Worm (Caenorhabditis elegans) whole organism, L2 larva: ENCODE data around the gene F40F8.11.

ENCODE experiments used
- C34F6.9 ChIP-seq: fragments of 150-350 bp; optimal IDR thresholded peaks from 2 replicates; lab custom pipeline; 2014; ENCODE audit warnings: missing biosample characterization, missing genetic modification characterization
- F13H6.1 ChIP-seq: sonication (generic microtip); optimal IDR thresholded peaks from 2 replicates; lab custom pipeline; 2016; ENCODE audit warnings: missing genetic modification characterization, missing compliant biosample characterization
- R02D3.7 ChIP-seq: fragments of 150-350 bp; optimal IDR thresholded peaks from 2 replicates; lab custom pipeline; 2014; ENCODE audit warnings: missing biosample characterization, missing genetic modification characterization
- aly-2 ChIP-seq: fragments of 150-350 bp; optimal IDR thresholded peaks from 2 replicates; lab custom pipeline; 2014; ENCODE audit warnings: missing biosample characterization, missing genetic modification characterization
- ama-1 ChIP-seq: fragments of 150-350 bp; optimal IDR thresholded peaks from 2 replicates; lab custom pipeline; 2018; ENCODE audit warnings: inconsistent platforms
- blmp-1 ChIP-seq: sonication (generic microtip); optimal IDR thresholded peaks from 2 replicates; lab custom pipeline; 2017; ENCODE audit warnings: missing genetic modification characterization, mild to moderate bottlenecking, missing compliant biosample characterization, antibody characterized with exemption, moderate library complexity; ENCODE audit not compliant: insufficient read depth
- ceh-82 ChIP-seq: fragments of 150-350 bp; optimal IDR thresholded peaks from 2 replicates; lab custom pipeline; 2014; ENCODE audit warnings: missing biosample characterization, missing genetic modification characterization
- crh-2 ChIP-seq: sonication (generic microtip); optimal IDR thresholded peaks from 2 replicates; lab custom pipeline; 2017; ENCODE audit warnings: missing biosample characterization, missing genetic modification characterization
- dmd-4 ChIP-seq: sonication (generic microtip); optimal IDR thresholded peaks from 2 replicates; lab custom pipeline; 2017; ENCODE audit warnings: missing biosample characterization, missing genetic modification characterization
- egl-27 ChIP-seq: sonication (generic microtip); optimal IDR thresholded peaks from 3 replicates; lab custom pipeline; 2017; ENCODE audit warnings: missing biosample characterization, missing genetic modification reagents, missing genetic modification characterization
- elt-3 ChIP-seq: sonication (generic microtip); optimal IDR thresholded peaks from 2 replicates; lab custom pipeline; 2017; ENCODE audit warnings: missing biosample characterization, missing genetic modification characterization
- fos-1 ChIP-seq: fragments of 150-350 bp; optimal IDR thresholded peaks from 2 replicates; lab custom pipeline; 2014; ENCODE audit warnings: missing biosample characterization, missing genetic modification characterization
- gmeb-1 ChIP-seq: fragments of 150-350 bp; optimal IDR thresholded peaks from 2 replicates; lab custom pipeline; 2014; ENCODE audit warnings: missing biosample characterization, missing genetic modification characterization
- lin-11 ChIP-seq: fragments of 150-350 bp; sonication (generic microtip); optimal IDR thresholded peaks from 2 replicates; lab custom pipeline; 2014; ENCODE audit warnings: missing biosample characterization, missing genetic modification characterization, inconsistent platforms, mixed read lengths
- lin-13 ChIP-seq: fragments of 150-350 bp; optimal IDR thresholded peaks from 2 replicates; lab custom pipeline; 2014; ENCODE audit warnings: missing biosample characterization, missing genetic modification reagents, missing genetic modification characterization
- lsy-2 ChIP-seq, 2 experiments: fragments of 150-350 bp in 1 of 2; sonication (generic microtip) in 1 of 2; optimal IDR thresholded peaks; 2 replicates each; lab custom pipeline; 2014 to 2017; ENCODE audit warnings: missing biosample characterization in 2 of 2, missing genetic modification characterization in 2 of 2
- mab-5 ChIP-seq: fragments of 150-350 bp; optimal IDR thresholded peaks from 2 replicates; lab custom pipeline; 2014; ENCODE audit warnings: missing biosample characterization, missing genetic modification characterization
- mdl-1 ChIP-seq, 2 experiments: fragments of 150-350 bp in 1 of 2; sonication (generic microtip) in 1 of 2; optimal IDR thresholded peaks; 2 replicates each; lab custom pipeline; 2017; ENCODE audit warnings: missing biosample characterization in 2 of 2, missing genetic modification characterization in 2 of 2
- nhr-10 ChIP-seq: sonication (generic microtip); optimal IDR thresholded peaks from 2 replicates; lab custom pipeline; 2017; ENCODE audit warnings: missing biosample characterization, missing genetic modification characterization
- nhr-12 ChIP-seq: fragments of 150-350 bp; optimal IDR thresholded peaks from 2 replicates; lab custom pipeline; 2014; ENCODE audit warnings: missing biosample characterization, missing genetic modification characterization
- nhr-129 ChIP-seq: fragments of 150-350 bp; optimal IDR thresholded peaks from 2 replicates; lab custom pipeline; 2014; ENCODE audit warnings: missing biosample characterization, missing genetic modification characterization
- nhr-21 ChIP-seq: fragments of 150-350 bp; optimal IDR thresholded peaks from 2 replicates; lab custom pipeline; 2014; ENCODE audit warnings: missing biosample characterization, missing genetic modification characterization
- nhr-237 ChIP-seq: fragments of 150-350 bp; optimal IDR thresholded peaks from 2 replicates; lab custom pipeline; 2014; ENCODE audit warnings: missing biosample characterization, missing genetic modification characterization
- nhr-6 ChIP-seq: fragments of 150-350 bp; optimal IDR thresholded peaks from 2 replicates; lab custom pipeline; 2014; ENCODE audit warnings: missing biosample characterization, missing genetic modification characterization
- sma-3 ChIP-seq: sonication (generic microtip); optimal IDR thresholded peaks from 2 replicates; lab custom pipeline; 2016; ENCODE audit warnings: missing genetic modification reagents, missing genetic modification characterization, missing compliant biosample characterization
- sma-9 ChIP-seq, 2 experiments: fragments of 150-350 bp in 1 of 2; sonication (generic microtip) in 1 of 2; optimal IDR thresholded peaks; 2 replicates each; lab custom pipeline; 2014 to 2016; ENCODE audit warnings: missing genetic modification characterization in 2 of 2, mild to moderate bottlenecking in 1 of 2, missing biosample characterization in 1 of 2, missing compliant biosample characterization in 1 of 2, missing genetic modification reagents in 1 of 2, moderate library complexity in 1 of 2
- snpc-4 ChIP-seq: fragments of 150-350 bp; optimal IDR thresholded peaks from 2 replicates; lab custom pipeline; 2014; ENCODE audit warnings: missing biosample characterization, missing genetic modification characterization
- unc-39 ChIP-seq: fragments of 150-350 bp; optimal IDR thresholded peaks from 2 replicates; lab custom pipeline; 2014; ENCODE audit warnings: missing biosample characterization, missing genetic modification characterization
- unc-55 ChIP-seq: fragments of 150-350 bp; sonication (generic microtip); optimal IDR thresholded peaks from 3 replicates; lab custom pipeline; 2014; ENCODE audit warnings: missing biosample characterization, missing genetic modification reagents, missing genetic modification characterization
- ztf-11 ChIP-seq: sonication (generic microtip); optimal IDR thresholded peaks from 2 replicates; lab custom pipeline; 2017; ENCODE audit warnings: missing biosample characterization, missing genetic modification characterization

F40F8.11 gene

DNA sequence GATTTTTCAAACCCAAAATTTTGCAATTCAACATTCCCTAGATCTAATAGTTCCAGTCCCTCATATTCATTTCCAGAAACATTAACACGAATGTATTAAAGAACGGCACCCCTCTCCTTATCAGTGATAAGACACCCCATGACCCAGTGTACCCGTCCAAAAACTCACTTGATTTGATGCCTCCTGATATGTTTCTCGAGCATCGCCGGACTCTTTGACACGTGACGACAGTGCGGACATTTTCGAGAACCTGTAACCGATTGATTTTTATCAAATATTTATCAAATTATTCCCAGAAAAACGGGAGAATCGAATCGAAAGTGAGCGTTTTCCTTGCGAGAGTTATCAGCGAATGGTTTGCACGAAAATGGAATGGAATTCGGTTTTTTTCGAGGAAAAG, 18.6 kb upstream of the F40F8.11 start:
- TF ChIP-seq R02D3.7 (tag; lab: Kevin White, UChicago) = no peak
- TF ChIP-seq ztf-11 (tag; lab: Kevin White, UChicago) = no peak
- peak in 1 of 2 experiments; percentile 2 for TF ChIP-seq lsy-2 (tag; optimal IDR thresholded peaks at IDR 0.05; lab: Kevin White, UChicago)
- TF ChIP-seq F13H6.1 (tag; lab: Kevin White, UChicago) = peak; percentile 69
- TF ChIP-seq snpc-4 (tag; lab: Kevin White, UChicago) = no peak
- TF ChIP-seq crh-2 (tag; lab: Kevin White, UChicago) = peak; percentile 62
- peak; percentile 53 for TF ChIP-seq gmeb-1 (tag; lab: Kevin White, UChicago)
- TF ChIP-seq nhr-6 (tag; lab: Kevin White, UChicago) = no peak
- no peak for TF ChIP-seq lin-13
- no peak for TF ChIP-seq lin-11 (tag; lab: Kevin White, UChicago)
- peak; percentile 0 for TF ChIP-seq ama-1 (lab: Kevin White, UChicago)
- TF ChIP-seq fos-1 (tag; lab: Kevin White, UChicago) = peak; percentile 56
- TF ChIP-seq egl-27 (tag; lab: Kevin White, UChicago) = no peak
- peak; percentile 63 for TF ChIP-seq sma-9 (GFP tag; optimal IDR thresholded peaks at IDR 0.05; lab: Kevin White, UChicago)
- TF ChIP-seq sma-9 (tag; optimal IDR thresholded peaks at IDR 0.05; lab: Kevin White, UChicago) = no peak
- peak; percentile 40 for TF ChIP-seq sma-3 (GFP tag; lab: Kevin White, UChicago)

DNA sequence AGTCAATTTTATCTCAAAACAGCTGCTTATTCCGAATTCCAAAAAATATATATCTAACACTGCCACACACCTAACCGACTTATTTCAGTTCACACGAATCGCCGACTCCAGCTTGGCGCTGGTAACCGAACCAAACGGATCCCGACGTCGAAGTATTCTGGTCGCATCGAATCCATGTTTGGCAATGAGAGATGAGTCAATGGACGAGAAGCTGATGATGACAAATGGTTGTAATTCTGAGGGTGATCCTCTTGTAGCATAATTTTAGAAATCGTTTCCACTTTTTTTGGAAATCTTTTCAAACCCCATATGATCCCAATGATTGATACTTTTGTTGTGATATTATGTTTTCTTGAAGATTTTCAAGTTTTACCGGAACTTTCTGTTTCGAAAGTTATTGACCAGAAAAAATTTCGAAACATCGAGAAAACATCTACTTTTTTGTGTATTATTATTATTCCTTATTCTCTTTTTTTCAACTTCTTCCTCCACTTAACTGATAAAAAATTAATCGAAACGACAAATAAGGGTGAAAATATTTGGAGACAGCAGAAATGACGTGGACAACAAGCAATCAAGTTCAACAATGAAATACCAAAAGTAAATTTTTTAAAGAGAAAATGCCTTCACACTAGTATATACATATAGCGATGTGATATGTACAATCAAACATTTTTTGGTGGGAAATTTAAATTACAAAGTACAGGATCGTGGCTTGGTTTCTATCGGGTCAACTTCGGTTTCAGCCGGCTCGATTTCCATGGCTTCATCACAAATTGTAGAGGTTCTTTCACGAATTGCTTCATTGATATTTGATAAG, 17.7 kb upstream of the F40F8.11 start:
- peak; percentile 26 for TF ChIP-seq nhr-129 (tag; lab: Kevin White, UChicago)
- peak; percentile 45 for TF ChIP-seq sma-9 (GFP tag; optimal IDR thresholded peaks at IDR 0.05; lab: Kevin White, UChicago)
- TF ChIP-seq sma-9 (tag; optimal IDR thresholded peaks at IDR 0.05; lab: Kevin White, UChicago) = no peak
- no peak for TF ChIP-seq nhr-21
- TF ChIP-seq ztf-11 (tag; lab: Kevin White, UChicago) = no peak
- peak; percentile 4 for TF ChIP-seq fos-1 (tag; lab: Kevin White, UChicago)
- TF ChIP-seq gmeb-1 (tag; lab: Kevin White, UChicago) = peak; percentile 40
- TF ChIP-seq blmp-1 = no peak
- peak; percentile 8 for TF ChIP-seq lin-13

DNA sequence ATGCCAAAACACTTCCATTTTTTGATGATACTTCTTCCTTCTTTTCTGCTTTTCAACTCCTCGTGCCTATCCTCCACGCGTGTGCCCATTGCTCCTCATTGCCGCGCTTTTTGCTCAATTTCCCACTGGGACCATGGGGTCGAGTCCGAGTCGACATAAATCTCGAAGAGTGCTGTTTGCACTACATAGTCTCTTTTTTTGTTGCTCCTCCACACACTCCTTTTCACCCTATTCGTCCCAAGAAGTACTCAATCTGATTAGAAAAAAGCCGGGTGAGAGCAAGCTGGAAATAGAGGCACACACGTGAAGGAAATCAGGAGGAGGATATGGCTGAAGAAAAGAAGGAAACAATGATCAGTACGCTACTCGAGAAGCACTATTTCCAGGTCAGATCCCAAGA, 10.2 kb upstream of the F40F8.11 start, which contains the start of gene arrd-6:
Gene arrd-6 (plus strand): TSS at position 169 of the 400 bp plus-strand sequence.
- TF ChIP-seq sma-9 (GFP tag; optimal IDR thresholded peaks at IDR 0.05; lab: Kevin White, UChicago) (no peak), sma-9 (tag; optimal IDR thresholded peaks at IDR 0.05; lab: Kevin White, UChicago) (no peak), mdl-1 (tag; optimal IDR thresholded peaks at IDR 0.05; lab: Kevin White, UChicago) (no peak), nhr-129 (tag; lab: Kevin White, UChicago) (peak; percentile 10)

DNA sequence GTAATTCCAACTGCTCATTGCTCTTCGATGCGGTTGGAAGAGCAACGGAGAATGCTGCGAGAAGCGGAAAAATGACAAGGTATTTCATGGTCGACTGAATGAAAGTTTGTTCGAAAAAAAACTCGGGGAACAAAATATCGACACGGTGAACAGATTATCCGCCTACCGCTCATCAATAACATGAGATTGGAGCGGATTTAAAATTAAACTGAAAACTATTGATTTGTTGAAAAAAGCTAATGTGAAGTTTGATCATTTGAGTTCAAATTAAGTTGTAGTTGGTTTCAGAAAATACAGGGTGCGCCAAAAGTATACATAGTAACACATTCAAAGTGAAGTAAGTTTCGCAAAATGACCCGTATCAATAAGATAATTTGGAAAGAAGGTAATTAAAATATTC, 7.8 kb upstream of the F40F8.11 start, which contains the start of gene F40F8.4:
Gene F40F8.4 (minus strand): TSS at position 101 of the 400 bp plus-strand sequence.
- TF ChIP-seq aly-2 (tag; lab: Kevin White, UChicago) = no peak
- TF ChIP-seq nhr-10 = no peak
- no peak for TF ChIP-seq C34F6.9 (tag; lab: Kevin White, UChicago)
- TF ChIP-seq nhr-21 = no peak
- no peak for TF ChIP-seq blmp-1
- no peak for TF ChIP-seq elt-3 (tag; lab: Kevin White, UChicago)
- TF ChIP-seq, all 48 proteins: peak for 0

DNA sequence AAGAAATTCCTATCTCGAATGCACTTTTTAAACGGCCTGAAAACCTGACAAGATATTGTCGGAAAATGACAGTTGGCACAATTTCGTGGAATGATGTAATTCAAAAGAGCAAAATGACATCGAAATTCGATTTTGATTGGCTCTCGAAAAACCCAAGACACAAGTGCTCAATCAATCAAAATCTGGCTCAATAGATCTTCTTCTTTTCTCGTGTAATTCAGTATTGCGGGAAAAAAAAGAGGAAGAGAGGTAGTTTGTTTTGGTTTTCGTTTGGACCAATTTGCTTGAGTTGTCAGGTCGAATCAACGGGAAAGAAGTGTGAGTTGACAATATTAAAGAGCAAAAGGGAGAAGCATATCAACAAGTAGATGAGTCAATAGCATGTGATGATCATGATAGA, 3.4 kb upstream of the F40F8.11 start:
- TF ChIP-seq F13H6.1 (tag; lab: Kevin White, UChicago) = peak; percentile 11
- no peak for TF ChIP-seq unc-39
- peak; percentile 88 for TF ChIP-seq nhr-129 (tag; lab: Kevin White, UChicago)
- TF ChIP-seq lsy-2 (tag; optimal IDR thresholded peaks at IDR 0.05; lab: Kevin White, UChicago) = peak in 1 of 2 experiments; percentile 39

DNA sequence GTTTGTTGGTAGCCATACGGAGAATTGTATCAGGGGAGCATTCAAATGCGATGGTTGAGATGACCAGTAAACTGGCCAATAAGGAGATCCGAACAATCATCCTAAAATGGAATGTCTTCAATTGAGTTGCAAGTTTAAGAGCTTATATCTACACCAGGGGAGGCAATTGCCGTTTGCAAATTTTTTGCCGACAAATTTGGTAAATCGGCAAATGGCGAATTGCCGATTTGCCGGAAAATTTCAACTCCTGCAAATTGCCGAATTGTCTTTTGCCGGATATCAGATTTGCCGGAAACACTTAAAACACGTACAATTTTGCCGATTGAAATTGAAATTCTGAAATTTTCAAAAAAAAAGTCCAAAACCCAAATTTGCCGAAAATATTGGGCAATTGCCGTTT, 2.4 kb upstream of the F40F8.11 start, which contains the start of gene F40F8.5:
Gene F40F8.5 (minus strand): TSS at position 101 of the 400 bp plus-strand sequence.
- no peak for TF ChIP-seq dmd-4 (tag; lab: Kevin White, UChicago)
- no peak for TF ChIP-seq ceh-82 (tag; lab: Kevin White, UChicago)
- no peak for TF ChIP-seq mab-5 (tag; lab: Kevin White, UChicago)
- TF ChIP-seq sma-3 (GFP tag; lab: Kevin White, UChicago) = no peak
- no peak for TF ChIP-seq blmp-1
- TF ChIP-seq C34F6.9 (tag; lab: Kevin White, UChicago) = no peak
- TF ChIP-seq nhr-10 = no peak
- TF ChIP-seq nhr-12 (tag; lab: Kevin White, UChicago) = no peak
- no peak for TF ChIP-seq unc-55 (GFP tag; lab: Kevin White, UChicago)
- no peak for TF ChIP-seq nhr-6 (tag; lab: Kevin White, UChicago)
- TF ChIP-seq nhr-237 (tag; lab: Kevin White, UChicago) = no peak
